Fruit fly (Drosophila melanogaster): Measurements from ENCODE around the gene betaCOP.

The betaCOP gene

DNA sequence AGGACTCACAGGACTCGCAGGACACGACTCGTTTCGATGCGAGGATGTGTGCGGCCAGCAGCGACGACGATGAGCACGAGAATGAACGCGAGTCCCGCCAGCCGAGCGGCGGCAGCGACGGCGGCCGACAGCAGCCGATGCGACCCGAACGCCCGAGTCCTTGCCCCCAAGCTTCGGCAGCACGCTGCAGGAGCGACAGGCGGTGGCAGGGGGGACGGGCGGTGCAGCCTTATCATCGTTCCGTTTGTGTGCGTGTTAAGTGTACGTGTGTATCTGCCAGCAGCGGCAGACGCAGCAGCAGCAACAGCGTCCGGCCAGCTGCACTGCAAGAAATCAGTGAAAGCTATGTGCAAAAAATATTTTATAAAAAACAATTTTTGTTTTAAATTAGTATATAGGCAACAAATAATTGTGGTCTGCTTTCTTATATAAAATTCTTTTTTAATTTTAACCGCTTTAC, 28.9 kb downstream of the betaCOP start, which contains the start of gene kairos (continued):
- TF ChIP-seq CG18599 (GFP tag; optimal IDR thresholded peaks at IDR 0.05) (peak; percentile 62), CG1233 (GFP tag; optimal IDR thresholded peaks at IDR 0.05) (no peak), crol (GFP tag; IDR thresholded peaks at IDR 0.05) (peak; percentile 69), chinmo (GFP tag; IDR thresholded peaks at IDR 0.05; ENCODE audit: partially characterized antibody) (0 out of 4 replicates have a peak, but pooled peaks have one; percentile 53), CG5245 (GFP tag; optimal IDR thresholded peaks at IDR 0.05) (no peak), Atf-2 (GFP tag; optimal IDR thresholded peaks at IDR 0.05) (no peak), CG6689 (GFP tag; IDR thresholded peaks at IDR 0.05) (peak; percentile 35; the same call in 1 of the 2 replicates), insv (GFP tag; optimal IDR thresholded peaks at IDR 0.05) (no peak), CG13287 (GFP tag; IDR thresholded peaks at IDR 0.05; ENCODE audit: partially characterized antibody) (peak; percentile 9; the same call in 1 of the 2 replicates), CG3838 (GFP tag; optimal IDR thresholded peaks at IDR 0.05) (no peak), Sry-δ (GFP tag; optimal IDR thresholded peaks at IDR 0.05) (no peak), HHEX (GFP tag; optimal IDR thresholded peaks at IDR 0.05) (peak; percentile 29), lilli (GFP tag; optimal IDR thresholded peaks at IDR 0.05) (no peak), ind (GFP tag; optimal IDR thresholded peaks at IDR 0.05) (peak; percentile 7), pan (optimal IDR thresholded peaks at IDR 0.05) (no peak), pan (GFP tag; optimal IDR thresholded peaks at IDR 0.05 in 1 of 2, IDR thresholded peaks at IDR 0.05 in 1 of 2) (peak in 1 of 2 experiments; percentile 61), CG11504 (tag; optimal IDR thresholded peaks at IDR 0.05) (peak; percentile 38), CG10147 (GFP tag; optimal IDR thresholded peaks at IDR 0.05) (peak; percentile 30), GATAe (GFP tag; conservative IDR thresholded peaks at IDR 0.05) (no peak), BtbVII (GFP tag; optimal IDR thresholded peaks at IDR 0.05) (no peak), H2.0 (GFP tag; IDR thresholded peaks at IDR 0.05) (0 out of 2 replicates have a peak, but pooled peaks have one; percentile 24), CG33213 (GFP tag; optimal IDR thresholded peaks at IDR 0.05) (no peak), ac (GFP tag; optimal IDR thresholded peaks at IDR 0.05) (no peak), cas (GFP tag; IDR thresholded peaks at IDR 0.05) (no peak), CG9932 (GFP tag; IDR thresholded peaks at IDR 0.05) (peak; percentile 32; the same call in 1 of the 2 replicates), corto (GFP tag; optimal IDR thresholded peaks at IDR 0.05) (no peak), Mrtf (GFP tag; IDR thresholded peaks at IDR 0.05) (0 out of 3 replicates have a peak, but pooled peaks have one; percentile 17), bcd (GFP tag; optimal IDR thresholded peaks at IDR 0.05) (peak; percentile 19), CG3726 (GFP tag; IDR thresholded peaks at IDR 0.05) (no peak), CG17829 (tag; optimal IDR thresholded peaks at IDR 0.05) (no peak), mld (GFP tag; IDR thresholded peaks at IDR 0.05; ENCODE audit: partially characterized antibody) (no peak), CG1024 (GFP tag; IDR thresholded peaks at IDR 0.05) (peak; percentile 26; the same call in 1 of the 2 replicates), dimm (GFP tag; IDR thresholded peaks at IDR 0.05) (peak; percentile 20; the same call in 1 of the 2 replicates), Dref (GFP tag; IDR thresholded peaks at IDR 0.05) (0 out of 2 replicates have a peak, but pooled peaks have one; percentile 5), CG6272 (GFP tag; IDR thresholded peaks at IDR 0.05) (0 out of 2 replicates have a peak, but pooled peaks have one; percentile 21), CG10209 (GFP tag; optimal IDR thresholded peaks at IDR 0.05) (peak; percentile 5)

DNA sequence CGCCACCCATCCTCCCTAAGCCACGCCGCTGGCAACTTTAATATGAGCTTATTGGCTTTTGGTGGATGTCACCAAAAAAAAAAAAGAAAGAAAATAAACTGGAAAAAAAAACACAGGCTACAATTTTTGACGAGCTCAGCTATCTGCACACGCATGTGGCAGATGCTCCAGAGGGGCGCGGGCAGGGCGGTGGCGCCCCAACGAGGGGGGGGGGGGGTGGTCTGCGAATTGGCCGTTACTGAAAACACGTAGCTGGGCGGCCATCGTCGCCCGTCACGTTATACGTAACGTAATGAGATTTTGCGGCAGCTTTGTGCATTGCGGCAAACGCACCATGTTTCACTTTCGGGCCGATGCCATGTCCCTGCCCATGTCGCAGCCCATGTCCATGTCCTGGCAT, 34.4 kb downstream of the betaCOP start:
- TF ChIP-seq bsh (GFP tag; optimal IDR thresholded peaks at IDR 0.05) (no peak), CG10321 (GFP tag; IDR thresholded peaks at IDR 0.05) (no peak), Scr (GFP tag; IDR thresholded peaks at IDR 0.05; ENCODE audit: partially characterized antibody) (no peak), Sry-δ (GFP tag; optimal IDR thresholded peaks at IDR 0.05) (no peak), scrt (GFP tag; optimal IDR thresholded peaks at IDR 0.05) (no peak), B-H1 (GFP tag; IDR thresholded peaks at IDR 0.05) (no peak), CG32767 (GFP tag; IDR thresholded peaks at IDR 0.05) (no peak), CHES-1-like (GFP tag; optimal IDR thresholded peaks at IDR 0.05) (no peak), Sox102F (GFP tag; optimal IDR thresholded peaks at IDR 0.05) (no peak), ERR (GFP tag; optimal IDR thresholded peaks at IDR 0.05) (no peak), CG17385 (GFP tag; optimal IDR thresholded peaks at IDR 0.05) (no peak)
